Worm (Caenorhabditis elegans) whole organism, L3 larva: ENCODE results near the gene fbxa-133.

ENCODE experiments used
- egl-27 ChIP-seq: sonication (generic microtip); optimal IDR thresholded peaks from 4 replicates; lab custom pipeline; 2017; ENCODE audit warnings: missing biosample characterization, missing genetic modification reagents, missing genetic modification characterization
- mdl-1 ChIP-seq: fragments of 150-350 bp; optimal IDR thresholded peaks from 2 replicates; lab custom pipeline; 2014; ENCODE audit warnings: missing biosample characterization, missing genetic modification characterization
- pha-4 ChIP-seq: fragments of 150-350 bp; optimal IDR thresholded peaks from 2 replicates; lab custom pipeline; 2014; ENCODE audit warnings: missing biosample characterization, missing genetic modification reagents, missing genetic modification characterization
- snpc-4 ChIP-seq: fragments of 150-350 bp; optimal IDR thresholded peaks from 2 replicates; lab custom pipeline; 2014; ENCODE audit warnings: missing biosample characterization, missing genetic modification characterization
- tbx-2 ChIP-seq: sonication (generic microtip); optimal IDR thresholded peaks from 2 replicates; lab custom pipeline; 2016; ENCODE audit warnings: mild to moderate bottlenecking, missing genetic modification characterization, missing compliant biosample characterization

DNA sequence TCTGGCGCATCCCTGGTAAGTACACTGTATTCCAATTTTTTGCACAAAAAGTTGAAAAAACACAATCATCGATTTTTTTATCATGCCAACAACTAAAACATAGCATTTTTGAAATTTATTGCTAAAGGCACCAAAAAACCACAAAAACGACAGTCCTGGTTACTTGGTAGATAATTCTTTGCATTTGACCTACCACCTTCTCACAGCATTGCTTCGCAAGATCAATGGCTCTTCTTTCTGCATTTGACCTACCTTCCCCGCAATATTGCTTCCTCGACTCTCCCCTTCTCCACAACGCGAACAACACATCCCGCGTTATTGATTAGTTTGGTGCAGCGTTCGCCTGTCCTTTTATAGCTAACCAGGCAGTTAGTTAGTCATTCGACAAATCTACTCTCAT lies 16.9 kb downstream of the fbxa-133 start, which contains the start of gene ztf-25:
- TF ChIP-seq tbx-2 (tag; lab: Kevin White, UChicago) = no peak
- TF ChIP-seq snpc-4 = no peak
- TF ChIP-seq egl-27 (tag; lab: Kevin White, UChicago) = no peak
- TF ChIP-seq pha-4 = no peak
- TF ChIP-seq mdl-1 = no peak
